Worm (Caenorhabditis elegans) whole organism, L3 larva: Measurements from ENCODE around the gene ztf-7.

Experiments used
- ama-1 ChIP-seq: fragments of 150-350 bp; optimal IDR thresholded peaks from 2 replicates; lab custom pipeline; 2018
- elt-1 ChIP-seq: fragments of 150-350 bp; optimal IDR thresholded peaks from 2 replicates; lab custom pipeline; 2014; ENCODE audit warnings: missing biosample characterization, missing genetic modification characterization
- fos-1 ChIP-seq: fragments of 150-350 bp; optimal IDR thresholded peaks from 2 replicates; lab custom pipeline; 2014; ENCODE audit warnings: missing biosample characterization, missing genetic modification characterization
- nhr-237 ChIP-seq: fragments of 150-350 bp; optimal IDR thresholded peaks from 2 replicates; lab custom pipeline; 2014; ENCODE audit warnings: missing biosample characterization, missing genetic modification characterization
- nhr-28 ChIP-seq: fragments of 150-350 bp; optimal IDR thresholded peaks from 2 replicates; lab custom pipeline; 2014; ENCODE audit warnings: missing biosample characterization, missing genetic modification characterization
- tbx-2 ChIP-seq: sonication (generic microtip); optimal IDR thresholded peaks from 2 replicates; lab custom pipeline; 2016; ENCODE audit warnings: mild to moderate bottlenecking, missing genetic modification characterization, missing compliant biosample characterization

ce11 chrV:9782969-9783368 lies 6.5 kb downstream of the ztf-7 start, which contains the start of gene F46B6.5:
- TF ChIP-seq ama-1 (lab: Kevin White, UChicago) (no peak), nhr-237 (tag; lab: Kevin White, UChicago) (no peak), nhr-28 (tag; lab: Kevin White, UChicago) (no peak), elt-1 (no peak), fos-1 (tag; lab: Kevin White, UChicago) (no peak), tbx-2 (tag; lab: Kevin White, UChicago) (no peak)
